Worm (Caenorhabditis elegans) whole organism, L4 larva: ENCODE measurements around the gene rpoa-12.

ENCODE experiments used
- F26F4.8 ChIP-seq: fragments of 200-800 bp; sonication (Bioruptor generic); conservative IDR thresholded peaks from 2 replicates; pipeline ENCODE4 v1.3.6; 2022; ENCODE audit warnings: missing genetic modification characterization, missing compliant biosample characterization
- Y5F2A.4 ChIP-seq: fragments of 200-800 bp; sonication (Bioruptor generic); optimal IDR thresholded peaks from 2 replicates; lab custom pipeline; 2018; ENCODE audit warnings: mild to moderate bottlenecking, missing genetic modification characterization, missing compliant biosample characterization
- aha-1 ChIP-seq: fragments of 150-350 bp; peaks from one replicate; lab custom pipeline; 2014; ENCODE audit warnings: missing biosample characterization, missing genetic modification characterization
- arid-1 ChIP-seq: fragments of 200-800 bp; sonication (Bioruptor generic); conservative IDR thresholded peaks from 2 replicates; pipeline ENCODE4 v1.3.6; 2022; ENCODE audit warnings: missing genetic modification reagents, missing genetic modification characterization, missing compliant biosample characterization
- attf-4 ChIP-seq: sonication (generic microtip); optimal IDR thresholded peaks from 3 replicates; lab custom pipeline; 2017; ENCODE audit warnings: missing biosample characterization, missing genetic modification characterization
- ceh-62 ChIP-seq: sonication (generic microtip); optimal IDR thresholded peaks from 2 replicates; lab custom pipeline; 2017; ENCODE audit warnings: missing biosample characterization, missing genetic modification characterization
- ceh-82 ChIP-seq: sonication (generic microtip); optimal IDR thresholded peaks from 2 replicates; lab custom pipeline; 2017; ENCODE audit warnings: missing biosample characterization, missing genetic modification characterization
- ces-1 ChIP-seq: fragments of 150-350 bp; sonication (generic microtip); optimal IDR thresholded peaks from 4 replicates; lab custom pipeline; 2014; ENCODE audit warnings: missing biosample characterization, missing genetic modification reagents, missing genetic modification characterization
- ctbp-1 ChIP-seq: fragments of 200-800 bp; sonication (Bioruptor generic); IDR thresholded peaks from 2 replicates; pipeline ENCODE4 v1.3.6; 2022; ENCODE audit warnings: missing genetic modification reagents, missing genetic modification characterization, missing compliant biosample characterization
- daf-12 ChIP-seq: fragments of 150-350 bp; optimal IDR thresholded peaks from 2 replicates; lab custom pipeline; 2014; ENCODE audit warnings: missing biosample characterization, missing genetic modification reagents, missing genetic modification characterization
- daf-16 ChIP-seq, 3 experiments: sonication (generic microtip); optimal IDR thresholded peaks; 2 replicates each; lab custom pipeline; 2016 to 2017; ENCODE audit warnings: missing genetic modification characterization in 3 of 3, missing genetic modification reagents in 3 of 3, mild to moderate bottlenecking in 2 of 3, missing compliant biosample characterization in 2 of 3, missing biosample characterization in 1 of 3, moderate library complexity in 1 of 3
- dmd-8 ChIP-seq: fragments of 200-800 bp; sonication (Bioruptor generic); IDR thresholded peaks from 2 replicates; pipeline ENCODE4 v1.3.6; 2022; ENCODE audit warnings: missing genetic modification characterization, missing compliant biosample characterization
- gei-8 ChIP-seq: fragments of 200-800 bp; sonication (Bioruptor generic); optimal IDR thresholded peaks from 2 replicates; lab custom pipeline; 2018; ENCODE audit warnings: mild to moderate bottlenecking, missing genetic modification characterization, missing compliant biosample characterization
- hlh-30 ChIP-seq: sonication (generic microtip); optimal IDR thresholded peaks from 2 replicates; lab custom pipeline; 2017; ENCODE audit warnings: antibody characterized with exemption, mild to moderate bottlenecking, missing genetic modification characterization, missing compliant biosample characterization; ENCODE audit not compliant: insufficient read depth
- hmg-1.1 ChIP-seq: fragments of 200-800 bp; sonication (Bioruptor generic); IDR thresholded peaks from 2 replicates; pipeline ENCODE4 v1.3.6; 2022; ENCODE audit warnings: missing genetic modification reagents, missing genetic modification characterization, missing compliant biosample characterization
- lin-1 ChIP-seq: fragments of 200-800 bp; sonication (Bioruptor generic); IDR thresholded peaks from 2 replicates; pipeline ENCODE4 v1.3.6; 2022; ENCODE audit warnings: missing genetic modification reagents, missing genetic modification characterization, missing compliant biosample characterization
- lin-38 ChIP-seq: fragments of 200-800 bp; sonication (Bioruptor generic); IDR thresholded peaks from 2 replicates; pipeline ENCODE4 v1.3.6; 2022; ENCODE audit warnings: missing genetic modification reagents, missing genetic modification characterization, missing compliant biosample characterization
- lsy-2 ChIP-seq, 2 experiments: fragments of 150-350 bp in 1 of 2; sonication (generic microtip) in 1 of 2; optimal IDR thresholded peaks; 2 replicates each; lab custom pipeline; 2014 to 2017; ENCODE audit warnings: missing biosample characterization in 2 of 2, missing genetic modification characterization in 2 of 2
- mdl-1 ChIP-seq, 2 experiments: fragments of 150-350 bp in 1 of 2; sonication (generic microtip) in 1 of 2; optimal IDR thresholded peaks; 2 replicates each; lab custom pipeline; 2014 to 2017; ENCODE audit warnings: missing biosample characterization in 2 of 2, missing genetic modification characterization in 2 of 2
- mdt-29 ChIP-seq: fragments of 200-800 bp; sonication (Bioruptor generic); IDR thresholded peaks from 2 replicates; pipeline ENCODE4 v1.3.6; 2022; ENCODE audit warnings: missing genetic modification reagents, missing genetic modification characterization, missing compliant biosample characterization
- mes-2 ChIP-seq: sonication (generic microtip); optimal IDR thresholded peaks from 2 replicates; lab custom pipeline; 2016; ENCODE audit warnings: missing genotype, mild to moderate bottlenecking, missing genetic modification characterization, missing compliant biosample characterization; ENCODE audit not compliant: poor library complexity, severe bottlenecking
- mxl-3 ChIP-seq: fragments of 200-800 bp; sonication (Bioruptor generic); optimal IDR thresholded peaks from 2 replicates; lab custom pipeline; 2018; ENCODE audit warnings: mild to moderate bottlenecking, missing genetic modification characterization, missing compliant biosample characterization
- nhr-10 ChIP-seq: fragments of 150-350 bp; optimal IDR thresholded peaks from 2 replicates; lab custom pipeline; 2014; ENCODE audit warnings: missing biosample characterization, missing genetic modification characterization
- nhr-102 ChIP-seq: sonication (generic microtip); optimal IDR thresholded peaks from 2 replicates; lab custom pipeline; 2016; ENCODE audit warnings: mild to moderate bottlenecking, missing genetic modification characterization, moderate library complexity, missing compliant biosample characterization
- nhr-28 ChIP-seq: fragments of 150-350 bp; optimal IDR thresholded peaks from 2 replicates; lab custom pipeline; 2014; ENCODE audit warnings: missing biosample characterization, missing genetic modification characterization
- nhr-41 ChIP-seq: fragments of 200-800 bp; sonication (Bioruptor generic); IDR thresholded peaks from 2 replicates; pipeline ENCODE4 v1.3.6; 2022; ENCODE audit warnings: missing genetic modification reagents, missing genetic modification characterization, missing compliant biosample characterization
- pha-4 ChIP-seq, 2 experiments: fragments of 150-350 bp in 1 of 2; fragments of 200-800 bp in 1 of 2; sonication (Bioruptor generic) in 1 of 2; IDR thresholded peaks in 1 of 2; optimal IDR thresholded peaks in 1 of 2; 2 replicates each; pipeline versions ENCODE4 v1.3.6 to Lab custom; 2014 to 2022; ENCODE audit warnings: missing genetic modification characterization in 2 of 2, missing genetic modification reagents in 2 of 2, missing biosample characterization in 1 of 2, missing compliant biosample characterization in 1 of 2
- sdz-12 ChIP-seq: fragments of 200-800 bp; sonication (Bioruptor generic); optimal IDR thresholded peaks from 2 replicates; lab custom pipeline; 2018; ENCODE audit warnings: mild to moderate bottlenecking, missing genetic modification characterization, missing compliant biosample characterization
- set-16 ChIP-seq: fragments of 200-800 bp; sonication (Bioruptor generic); IDR thresholded peaks from 2 replicates; pipeline ENCODE4 v1.3.6; 2022; ENCODE audit warnings: missing genetic modification reagents, missing genetic modification characterization, missing compliant biosample characterization
- snpc-1.2 ChIP-seq: fragments of 200-800 bp; sonication (Bioruptor generic); IDR thresholded peaks from 2 replicates; pipeline ENCODE4 v1.3.6; 2022; ENCODE audit warnings: missing genetic modification reagents, missing genetic modification characterization, missing compliant biosample characterization
- snpc-4 ChIP-seq: fragments of 150-350 bp; optimal IDR thresholded peaks from 2 replicates; lab custom pipeline; 2014; ENCODE audit warnings: missing biosample characterization, missing genetic modification characterization
- spr-3 ChIP-seq: fragments of 200-800 bp; sonication (Bioruptor generic); optimal IDR thresholded peaks from 2 replicates; lab custom pipeline; 2018; ENCODE audit warnings: mild to moderate bottlenecking, missing genetic modification characterization, missing compliant biosample characterization
- tra-1 ChIP-seq: fragments of 200-800 bp; sonication (Bioruptor generic); IDR thresholded peaks from 2 replicates; pipeline ENCODE4 v1.3.6; 2022; ENCODE audit warnings: missing genetic modification reagents, missing genetic modification characterization, missing compliant biosample characterization
- unc-62 ChIP-seq, 3 experiments: fragments of 150-350 bp in 1 of 3; sonication (generic microtip); optimal IDR thresholded peaks in 2 of 3; peaks in 1 of 3; 1 replicate in 1 of 3; 2 replicates in 2 of 3; lab custom pipeline; 2014 to 2017; ENCODE audit warnings: missing biosample characterization in 3 of 3, missing genetic modification characterization in 3 of 3, missing genetic modification reagents in 3 of 3, missing genotype in 1 of 3
- zfp-2 ChIP-seq: sonication (generic microtip); optimal IDR thresholded peaks from 2 replicates; lab custom pipeline; 2016; ENCODE audit warnings: mild to moderate bottlenecking, missing genetic modification characterization, missing compliant biosample characterization
- zfp-3 ChIP-seq: fragments of 200-800 bp; sonication (Bioruptor generic); conservative IDR thresholded peaks from 2 replicates; pipeline ENCODE4 v1.3.6; 2022; ENCODE audit warnings: missing genetic modification reagents, missing genetic modification characterization, missing compliant biosample characterization

rpoa-12 gene

DNA sequence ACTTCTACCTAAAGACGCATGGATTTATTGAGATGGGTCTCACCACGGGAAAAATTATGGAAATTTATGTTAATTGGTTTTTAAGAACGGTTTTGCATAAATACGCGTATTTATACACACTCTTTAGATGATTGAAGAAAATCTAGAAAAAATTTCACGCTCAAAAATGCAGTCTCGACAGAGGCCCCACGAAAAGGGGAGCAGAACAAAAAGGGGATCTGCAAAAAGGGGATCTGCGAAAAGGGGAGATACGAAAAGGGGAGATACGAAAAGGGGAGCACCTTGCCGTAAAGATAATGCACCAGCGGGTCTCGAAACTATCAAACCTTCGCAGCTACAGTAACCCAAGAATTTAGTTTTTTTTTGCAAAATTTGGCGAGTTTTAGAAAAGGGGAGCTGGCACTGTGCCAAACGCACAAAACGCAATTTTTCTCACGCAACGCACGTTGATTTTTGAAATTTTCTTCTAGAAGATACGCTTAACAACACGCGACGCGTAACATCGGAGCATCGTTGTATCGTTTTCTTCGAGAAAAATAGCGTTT lies 20.4 kb upstream of the rpoa-12 start:
- peak; percentile 53 for TF ChIP-seq mes-2 (tag; lab: Kevin White, UChicago)

DNA sequence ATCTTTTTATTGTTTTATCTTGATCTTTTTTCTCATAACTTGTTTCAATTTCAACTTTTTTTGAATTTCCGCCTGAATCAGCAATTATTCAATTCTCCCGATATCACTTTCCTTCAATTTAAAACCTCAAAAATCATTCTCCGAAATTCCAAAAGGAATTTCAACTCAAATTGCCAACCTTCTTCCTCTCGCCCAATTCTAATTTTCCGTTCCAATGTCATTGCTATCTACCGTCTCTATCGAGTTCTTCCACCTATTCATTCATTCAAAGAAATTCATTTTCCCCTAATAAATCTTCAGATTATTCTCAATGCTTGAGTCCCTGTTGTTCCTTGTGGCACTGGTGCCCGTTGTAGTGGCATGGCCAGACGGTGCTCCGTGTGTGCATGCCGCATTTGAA lies 17.7 kb upstream of the rpoa-12 start, which contains the start of gene F23B12.4:
Gene F23B12.4 (plus strand): TSS at position 301 of the 400 bp plus-strand sequence.
- TF ChIP-seq mdl-1 (tag; optimal IDR thresholded peaks at IDR 0.05; lab: Kevin White, UChicago) = no peak
- TF ChIP-seq daf-12 (tag; lab: Kevin White, UChicago) = no peak
- TF ChIP-seq nhr-28 (tag; lab: Kevin White, UChicago) = no peak
- TF ChIP-seq pha-4 (GFP tag; IDR thresholded peaks at IDR 0.05; lab: Robert Waterston, UW) = no peak
- no peak for TF ChIP-seq pha-4 (tag; optimal IDR thresholded peaks at IDR 0.05; lab: Kevin White, UChicago)
- TF ChIP-seq tra-1 (GFP tag; lab: Robert Waterston, UW) = no peak
- TF ChIP-seq daf-16 (GFP tag; optimal IDR thresholded peaks at IDR 0.05; lab: Kevin White, UChicago) = no peak
- no peak for TF ChIP-seq daf-16 (tag; optimal IDR thresholded peaks at IDR 0.05; lab: Kevin White, UChicago)
- no peak for TF ChIP-seq ceh-62
- TF ChIP-seq snpc-4 (tag; lab: Kevin White, UChicago) = no peak
- TF ChIP-seq nhr-41 = no peak
- TF ChIP-seq zfp-3 = no peak
- no peak for TF ChIP-seq gei-8 (GFP tag; lab: Kevin White, UChicago)
- no peak for TF ChIP-seq mdt-29
- TF ChIP-seq, all 104 proteins: peak for 0

DNA sequence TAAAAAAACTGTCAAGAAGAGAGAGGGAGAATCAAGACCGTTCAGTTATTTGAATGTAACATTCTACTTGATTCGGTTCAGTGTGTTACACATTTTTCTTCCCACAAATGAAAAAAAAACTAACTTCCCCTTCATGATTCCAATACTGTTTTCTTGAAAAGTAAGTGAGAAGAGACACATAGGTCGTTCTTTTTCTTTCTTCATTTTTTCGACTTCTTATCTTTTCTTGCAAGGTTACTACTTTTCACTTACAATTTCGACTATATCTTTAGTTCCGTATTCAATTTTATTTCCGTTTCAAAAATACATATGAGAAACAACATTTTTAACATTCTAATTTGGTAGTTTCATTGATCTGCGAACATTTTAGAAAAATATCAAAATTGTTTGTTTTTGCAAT lies 16.1 kb upstream of the rpoa-12 start:
- TF ChIP-seq unc-62 (GFP tag; optimal IDR thresholded peaks at IDR 0.05 in 1 of 2; lab: Kevin White, UChicago) = peak in 1 of 2 experiments; percentile 97
- TF ChIP-seq unc-62 (tag; optimal IDR thresholded peaks at IDR 0.05; lab: Kevin White, UChicago) = no peak
- no peak for TF ChIP-seq spr-3 (GFP tag; lab: Kevin White, UChicago)
- TF ChIP-seq aha-1 = peak; percentile 55
- TF ChIP-seq snpc-4 (tag; lab: Kevin White, UChicago) = no peak
- TF ChIP-seq, all 104 proteins: peak for 2

DNA sequence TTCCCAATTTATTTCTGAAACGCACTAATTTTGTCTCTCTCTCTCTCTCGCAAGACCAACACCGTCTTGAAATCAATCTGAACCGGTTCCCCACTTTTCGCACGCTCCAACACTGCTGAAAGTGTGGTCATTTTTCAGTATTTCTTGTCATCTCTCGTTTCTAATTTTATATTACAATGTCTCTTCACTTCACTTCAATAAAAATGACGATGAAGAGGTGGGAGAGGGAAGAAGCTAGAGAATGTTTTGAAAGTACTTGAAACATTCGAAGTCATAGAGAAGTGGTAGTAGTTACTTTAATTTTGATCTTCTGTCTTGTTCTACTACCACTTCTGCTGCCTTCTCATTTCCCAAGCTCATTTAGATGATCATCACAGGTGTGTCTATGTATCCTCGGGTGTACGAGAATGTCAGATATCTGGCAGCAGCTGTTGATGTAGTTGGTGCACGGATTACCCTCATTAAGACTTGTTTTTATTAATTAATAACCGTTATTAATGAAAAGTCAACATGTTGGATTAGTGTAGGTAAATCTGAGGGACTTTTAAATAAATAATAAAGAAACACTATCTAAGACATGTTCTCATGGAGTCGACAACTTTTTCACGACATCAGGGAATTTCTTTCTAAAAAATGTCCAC lies 15.1 kb upstream of the rpoa-12 start:
- TF ChIP-seq nhr-28 (tag; lab: Kevin White, UChicago) = no peak
- TF ChIP-seq mxl-3 = no peak
- TF ChIP-seq unc-62 (GFP tag; optimal IDR thresholded peaks at IDR 0.05 in 1 of 2; lab: Kevin White, UChicago) = peak in 1 of 2 experiments; percentile 57
- no peak for TF ChIP-seq unc-62 (tag; optimal IDR thresholded peaks at IDR 0.05; lab: Kevin White, UChicago)
- TF ChIP-seq aha-1 = peak; percentile 91

DNA sequence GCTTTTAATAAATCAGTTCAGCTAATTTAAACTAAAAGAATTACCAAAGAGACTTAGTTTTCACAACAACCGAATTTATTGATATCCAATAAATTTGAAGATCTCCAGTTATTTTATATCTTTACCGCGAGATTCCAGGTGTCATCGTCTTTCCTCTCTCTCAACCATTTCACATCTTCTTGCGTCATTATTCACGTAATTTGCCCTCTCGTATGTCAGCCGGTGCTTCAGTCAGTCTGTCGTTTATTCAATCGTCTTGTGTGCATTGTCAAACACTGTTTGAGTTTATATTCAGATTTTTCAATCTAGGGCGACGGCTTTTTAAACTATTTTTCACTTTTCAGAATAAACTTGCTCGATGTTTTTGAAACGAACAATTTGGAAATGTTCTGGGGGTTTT lies 14.3 kb upstream of the rpoa-12 start:
- TF ChIP-seq zfp-2 (tag; lab: Kevin White, UChicago) (no peak), aha-1 (peak; percentile 11), zfp-3 (no peak)

DNA sequence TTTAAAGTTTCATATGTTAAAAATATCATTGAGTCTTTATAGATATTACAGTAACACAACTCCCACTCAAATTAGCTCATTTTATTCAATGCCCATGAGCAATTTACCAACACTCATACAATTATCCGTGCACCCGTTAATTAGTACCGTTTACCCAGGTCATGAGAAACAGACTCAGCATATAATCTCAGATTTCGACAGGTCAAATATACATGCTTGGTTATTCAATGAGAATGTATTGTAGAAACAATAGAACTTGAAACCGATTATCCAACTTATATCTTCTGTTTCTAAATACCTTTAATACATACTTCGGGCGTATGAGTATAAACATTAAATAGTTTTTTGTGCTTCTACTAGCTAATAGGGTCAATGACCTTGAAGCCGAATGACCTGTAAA lies 13.1 kb upstream of the rpoa-12 start:
- TF ChIP-seq ctbp-1 (GFP tag; lab: Robert Waterston, UW) (no peak), attf-4 (no peak), snpc-1.2 (GFP tag; lab: Robert Waterston, UW) (no peak), lin-1 (no peak), dmd-8 (GFP tag; lab: Robert Waterston, UW) (no peak)

DNA sequence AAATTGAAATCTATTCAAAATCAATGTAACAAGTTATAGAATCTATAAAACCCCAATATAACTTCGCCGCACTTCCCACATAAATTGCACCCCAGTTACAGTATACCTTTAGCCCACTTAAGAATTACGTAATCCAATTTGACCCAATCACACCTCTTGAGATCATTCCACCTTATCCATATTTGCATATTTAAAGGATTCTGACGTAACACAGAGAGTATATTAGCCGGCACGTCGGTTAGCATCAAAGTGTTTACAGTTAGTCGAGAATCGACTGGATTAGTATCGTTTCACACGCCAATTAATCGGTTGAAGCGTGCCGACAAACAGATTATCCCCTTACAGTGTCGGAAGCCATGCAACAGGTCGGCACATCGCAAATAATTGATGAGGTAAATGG lies 10.5 kb upstream of the rpoa-12 start:
- TF ChIP-seq hlh-30 (tag; lab: Kevin White, UChicago) (no peak), unc-62 (GFP tag; optimal IDR thresholded peaks at IDR 0.05 in 1 of 2; lab: Kevin White, UChicago) (no peak), unc-62 (tag; optimal IDR thresholded peaks at IDR 0.05; lab: Kevin White, UChicago) (no peak), ceh-82 (tag; lab: Kevin White, UChicago) (no peak), Y5F2A.4 (GFP tag; lab: Kevin White, UChicago) (no peak), arid-1 (GFP tag; lab: Robert Waterston, UW) (no peak), lsy-2 (tag; optimal IDR thresholded peaks at IDR 0.05; lab: Kevin White, UChicago) (no peak), gei-8 (GFP tag; lab: Kevin White, UChicago) (no peak), ces-1 (GFP tag; lab: Kevin White, UChicago) (no peak), F26F4.8 (GFP tag; lab: Robert Waterston, UW) (no peak), ceh-62 (no peak), nhr-10 (no peak), lin-38 (GFP tag; lab: Robert Waterston, UW) (no peak), hmg-1.1 (GFP tag; lab: Robert Waterston, UW) (no peak), sdz-12 (GFP tag; lab: Kevin White, UChicago) (no peak), set-16 (no peak), mxl-3 (no peak), nhr-102 (tag; lab: Kevin White, UChicago) (no peak)
